Worm (Caenorhabditis elegans) whole organism, L3 larva: ENCODE measurements around the gene srg-57.

Experiments used
- ZK546.5 ChIP-seq: sonication (generic microtip); optimal IDR thresholded peaks from 2 replicates; lab custom pipeline; 2017; ENCODE audit warnings: missing biosample characterization, missing genetic modification characterization
- ama-1 ChIP-seq: fragments of 150-350 bp; optimal IDR thresholded peaks from 2 replicates; lab custom pipeline; 2018
- ceh-9 ChIP-seq: sonication (generic microtip); optimal IDR thresholded peaks from 2 replicates; lab custom pipeline; 2018; ENCODE audit warnings: missing biosample characterization, missing genetic modification characterization
- elt-2 ChIP-seq: sonication (generic microtip); optimal IDR thresholded peaks from 2 replicates; lab custom pipeline; 2016; ENCODE audit warnings: missing genetic modification reagents, mild to moderate bottlenecking, missing genetic modification characterization, missing compliant biosample characterization
- fos-1 ChIP-seq: fragments of 150-350 bp; optimal IDR thresholded peaks from 2 replicates; lab custom pipeline; 2014; ENCODE audit warnings: missing biosample characterization, missing genetic modification characterization
- lin-39 ChIP-seq: fragments of 150-350 bp; optimal IDR thresholded peaks from 2 replicates; lab custom pipeline; 2018; ENCODE audit warnings: missing biosample characterization, missing genetic modification reagents, missing genetic modification characterization
- nhr-12 ChIP-seq: fragments of 150-350 bp; optimal IDR thresholded peaks from 2 replicates; lab custom pipeline; 2014; ENCODE audit warnings: missing biosample characterization, missing genetic modification characterization
- nhr-28 ChIP-seq: fragments of 150-350 bp; optimal IDR thresholded peaks from 2 replicates; lab custom pipeline; 2014; ENCODE audit warnings: missing biosample characterization, missing genetic modification characterization
- pha-4 ChIP-seq: fragments of 150-350 bp; optimal IDR thresholded peaks from 2 replicates; lab custom pipeline; 2014; ENCODE audit warnings: missing biosample characterization, missing genetic modification reagents, missing genetic modification characterization
- unc-62 ChIP-seq: fragments of 150-350 bp; sonication (generic microtip); optimal IDR thresholded peaks from 4 replicates; lab custom pipeline; 2014; ENCODE audit warnings: missing biosample characterization, missing genetic modification reagents, missing genetic modification characterization

- TF ChIP-seq fos-1 (no peak), nhr-12 (tag; lab: Kevin White, UChicago) (no peak), elt-2 (no peak), unc-62 (GFP tag; lab: Kevin White, UChicago) (no peak), lin-39 (tag; lab: Kevin White, UChicago) (no peak), nhr-28 (tag; lab: Kevin White, UChicago) (no peak), pha-4 (tag; lab: Kevin White, UChicago) (no peak), ama-1 (lab: Kevin White, UChicago) (no peak), ZK546.5 (tag; lab: Kevin White, UChicago) (no peak), ceh-9 (no peak)
These were observed 5.3 kb upstream of the srg-57 start for ce11 chrV:2739607-2740006.
